Fruit fly (Drosophila melanogaster) whole organism, pupa: ENCODE measurements around the gene CG17834.

ENCODE experiments used
- CG14655 ChIP-seq: fragments of 200-800 bp; sonication (Bioruptor generic); optimal IDR thresholded peaks from 3 replicates; lab custom pipeline; 2017; ENCODE audit warnings: mild to moderate bottlenecking, missing biosample characterization, missing genetic modification reagents, missing genetic modification characterization
- CG17806 ChIP-seq: fragments of 200-800 bp; sonication (Bioruptor generic); optimal IDR thresholded peaks from 2 replicates; lab custom pipeline; 2018; ENCODE audit warnings: missing biosample characterization, mild to moderate bottlenecking, missing genetic modification characterization, moderate library complexity
- CG32121 ChIP-seq: fragments of 200-800 bp; sonication (Bioruptor generic); IDR thresholded peaks from 2 replicates; pipeline ENCODE4 v1.3.6; 2022; ENCODE audit warnings: missing biosample characterization, missing genetic modification characterization
- CG34367 ChIP-seq: fragments of 200-800 bp; sonication (Bioruptor generic); optimal IDR thresholded peaks from 2 replicates; lab custom pipeline; 2018; ENCODE audit warnings: missing biosample characterization, mild to moderate bottlenecking, missing genetic modification characterization
- CG4496 ChIP-seq: fragments of 200-800 bp; sonication (Bioruptor generic); IDR thresholded peaks from 3 replicates; pipeline ENCODE4 v1.3.6; 2022; ENCODE audit warnings: missing biosample characterization, missing genetic modification characterization
- CG8301 ChIP-seq: fragments of 200-800 bp; sonication (Bioruptor generic); optimal IDR thresholded peaks from 2 replicates; lab custom pipeline; 2018; ENCODE audit warnings: missing biosample characterization, mild to moderate bottlenecking, missing genetic modification characterization
- Pif1A ChIP-seq: fragments of 200-800 bp; sonication (Bioruptor generic); optimal IDR thresholded peaks from 3 replicates; lab custom pipeline; 2016; ENCODE audit warnings: missing biosample characterization, missing genetic modification characterization
- Pif1B ChIP-seq: fragments of 200-800 bp; sonication (Bioruptor generic); optimal IDR thresholded peaks from 3 replicates; lab custom pipeline; 2016; ENCODE audit warnings: missing biosample characterization, missing genetic modification characterization
- Snoo ChIP-seq: fragments of 200-800 bp; sonication (Bioruptor generic); optimal IDR thresholded peaks from 3 replicates; lab custom pipeline; 2017; ENCODE audit warnings: missing biosample characterization, mild to moderate bottlenecking, missing genetic modification characterization, inconsistent platforms
- gl ChIP-seq: fragments of 200-800 bp; sonication (Bioruptor generic); optimal IDR thresholded peaks from 2 replicates; lab custom pipeline; 2018; ENCODE audit warnings: missing biosample characterization, mild to moderate bottlenecking, missing genetic modification characterization

DNA sequence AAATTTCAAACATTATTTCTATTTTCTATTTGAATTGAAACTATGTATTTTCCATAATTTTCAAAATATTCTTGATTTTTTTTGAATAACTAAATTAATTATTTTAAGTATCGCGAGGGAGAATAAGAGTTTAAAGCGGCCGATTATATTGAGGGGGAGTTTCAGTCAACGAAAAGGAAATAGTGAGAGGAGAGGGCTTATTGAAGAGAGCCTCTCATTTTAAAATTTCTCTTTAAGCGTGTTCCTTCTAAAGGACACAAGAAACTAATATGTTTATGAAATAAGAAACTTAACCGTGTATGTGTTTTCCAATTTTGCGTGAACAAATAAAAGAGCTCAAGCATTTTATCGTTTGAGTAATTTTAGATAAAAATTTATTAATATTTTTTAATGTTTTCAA lies 13.7 kb downstream of the CG17834 start:
- TF ChIP-seq CG34367 (tag; lab: Kevin White, UChicago) (no peak), CG14655 (no peak), gl (no peak), CG8301 (tag; lab: Kevin White, UChicago) (no peak), Pif1A (GFP tag; lab: Kevin White, UChicago) (no peak), Snoo (no peak), Pif1B (GFP tag; lab: Kevin White, UChicago) (no peak), CG17806 (tag; lab: Kevin White, UChicago) (no peak), CG32121 (GFP tag; lab: Robert Waterston, UW) (no peak), CG4496 (GFP tag; lab: Robert Waterston, UW) (no peak)
